Fruit fly (Drosophila melanogaster): ENCODE data around the gene corolla.

The corolla gene

DNA sequence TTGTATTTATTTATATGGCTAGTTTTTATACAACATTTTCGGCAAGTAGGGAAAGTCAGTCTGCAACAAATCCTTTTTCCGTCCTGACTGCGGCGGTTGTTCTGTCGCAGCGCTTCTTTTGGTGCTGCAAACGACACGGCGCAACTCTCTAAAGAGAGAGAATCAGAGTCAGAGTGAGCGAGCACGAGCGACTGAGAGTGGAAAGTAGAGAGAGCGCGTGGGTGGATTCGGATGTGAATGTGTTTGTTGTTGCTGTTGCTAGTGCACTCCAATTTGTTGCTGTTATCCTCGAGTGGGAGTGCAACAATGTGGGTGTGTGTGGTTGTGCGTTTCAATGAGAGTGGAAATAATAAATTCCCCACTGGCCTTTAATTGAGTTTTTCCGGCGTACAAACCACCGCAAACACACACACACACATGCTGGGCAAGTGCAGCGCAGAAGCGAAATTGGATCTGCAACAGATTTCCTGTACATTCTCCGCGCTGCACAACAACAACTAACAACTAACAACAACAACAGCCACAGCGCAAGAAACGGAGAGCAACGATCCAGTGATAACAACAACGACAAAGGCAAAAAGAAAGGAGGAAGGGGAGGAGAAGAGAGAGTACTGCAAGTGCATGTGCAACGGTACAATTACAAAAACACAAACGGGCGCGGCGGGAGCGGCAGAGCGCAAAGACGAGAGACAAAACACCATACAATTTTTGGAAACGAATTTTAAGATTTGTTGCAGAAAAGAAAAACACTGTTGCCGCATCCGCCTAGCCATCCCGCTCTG is 19.6 kb upstream of the corolla start:
- TF ChIP-seq CG13204 (GFP tag; optimal IDR thresholded peaks at IDR 0.05) (peak; percentile 35), CG32121 (GFP tag; IDR thresholded peaks at IDR 0.05) (no peak), Pif1A (GFP tag; optimal IDR thresholded peaks at IDR 0.05) (no peak), EcR (GFP tag; optimal IDR thresholded peaks at IDR 0.05) (peak; percentile 46)

DNA sequence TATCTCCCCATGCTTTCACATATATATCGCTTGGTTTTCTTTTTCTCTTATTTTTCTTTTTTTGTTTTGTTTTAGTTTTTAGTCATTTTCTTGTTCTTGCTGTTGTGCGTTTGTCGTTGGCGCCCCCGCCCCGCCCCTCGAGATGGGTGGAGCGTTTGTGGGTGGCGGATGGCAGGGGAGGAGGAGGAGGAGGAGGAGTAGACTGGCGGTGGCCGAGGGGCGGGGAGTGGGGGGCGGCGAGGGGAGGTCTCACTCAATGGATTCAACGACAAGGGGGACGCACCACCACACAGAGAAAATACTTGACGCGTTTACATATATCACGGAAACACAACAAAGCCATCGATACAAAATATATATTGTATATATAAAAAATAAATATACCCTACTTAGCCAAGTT is 9.0 kb upstream of the corolla start:
- TF ChIP-seq CG17806 (tag; optimal IDR thresholded peaks at IDR 0.05) (no peak), CG10348 (GFP tag; IDR thresholded peaks at IDR 0.05) (no peak), CG32121 (GFP tag; IDR thresholded peaks at IDR 0.05) (0 out of 2 replicates have a peak, but pooled peaks have one; percentile 11), CG34367 (tag; optimal IDR thresholded peaks at IDR 0.05) (no peak), Ets98B (GFP tag; IDR thresholded peaks at IDR 0.05) (no peak), Pif1A (GFP tag; optimal IDR thresholded peaks at IDR 0.05) (no peak), Snoo (tag; optimal IDR thresholded peaks at IDR 0.05) (no peak), rn (GFP tag; IDR thresholded peaks at IDR 0.05) (no peak), CG9948 (tag; optimal IDR thresholded peaks at IDR 0.05) (no peak), CG14655 (GFP tag; optimal IDR thresholded peaks at IDR 0.05) (no peak), CG4496 (GFP tag; IDR thresholded peaks at IDR 0.05) (0 out of 3 replicates have a peak, but pooled peaks have one; percentile 34), Pif1B (GFP tag; optimal IDR thresholded peaks at IDR 0.05) (no peak), fd96Ca (GFP tag; IDR thresholded peaks at IDR 0.05) (no peak), gl (tag; optimal IDR thresholded peaks at IDR 0.05) (no peak), CG8159 (tag; optimal IDR thresholded peaks at IDR 0.05) (no peak), CG15710 (tag; optimal IDR thresholded peaks at IDR 0.05) (no peak), D1 (tag; optimal IDR thresholded peaks at IDR 0.05) (no peak)

DNA sequence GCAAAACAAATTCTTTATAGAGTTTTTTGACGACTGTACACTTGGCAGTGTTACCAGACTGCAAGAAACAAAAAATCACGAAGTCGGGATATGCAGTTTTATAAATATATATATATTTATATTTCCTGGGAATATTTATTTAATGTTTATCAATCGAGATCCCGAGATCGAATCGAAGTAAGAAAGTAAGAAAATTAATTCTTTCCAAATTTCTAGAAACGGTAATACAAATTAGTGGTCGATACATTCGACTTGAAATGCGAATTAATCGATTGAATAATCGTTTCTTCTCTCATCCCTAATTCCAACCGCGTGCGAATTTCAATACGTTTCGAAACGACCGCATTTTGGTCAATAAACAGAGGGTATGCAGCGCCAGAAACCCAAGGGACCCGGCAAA is 4.2 kb upstream of the corolla start, which contains the start of the genes CG8289 and CG5800:
Gene CG8289, minus strand, starts transcription at position 44 of the 400 bp plus-strand sequence.
Gene CG5800, plus strand, starts transcription at position 281 of the 400 bp plus-strand sequence.
- no peak for TF ChIP-seq CG14655 (GFP tag; optimal IDR thresholded peaks at IDR 0.05)

DNA sequence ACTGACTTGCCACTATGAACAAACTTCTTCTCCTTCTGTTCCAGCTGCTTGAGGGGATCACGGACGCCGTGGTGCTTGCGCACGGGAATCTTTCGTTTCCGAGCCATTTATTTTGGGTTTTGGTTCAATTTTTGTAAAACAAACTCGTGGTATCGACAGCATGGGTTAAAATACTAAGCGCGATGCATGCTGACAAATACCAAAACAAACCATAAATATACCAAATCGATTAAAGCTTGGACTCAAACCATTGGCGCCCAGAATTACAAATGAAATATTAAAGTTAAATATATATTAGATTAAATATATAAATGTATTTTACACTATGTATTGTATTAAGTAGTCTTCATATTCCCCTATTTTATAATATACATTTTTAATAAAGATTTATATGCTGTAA is 2.5 kb downstream of the corolla start, which contains the start of gene CG8326:
Gene CG8326, minus strand, starts transcription at position 176 of the 400 bp plus-strand sequence.
- TF ChIP-seq CG13204 (GFP tag; optimal IDR thresholded peaks at IDR 0.05) (no peak), Ets98B (GFP tag; IDR thresholded peaks at IDR 0.05) (no peak), CG15710 (tag; optimal IDR thresholded peaks at IDR 0.05) (no peak), D1 (tag; optimal IDR thresholded peaks at IDR 0.05) (no peak), CG9948 (tag; optimal IDR thresholded peaks at IDR 0.05) (no peak), Snoo (tag; optimal IDR thresholded peaks at IDR 0.05) (no peak), CG8159 (tag; optimal IDR thresholded peaks at IDR 0.05) (no peak), CG10348 (GFP tag; IDR thresholded peaks at IDR 0.05) (no peak), fd96Ca (GFP tag; IDR thresholded peaks at IDR 0.05) (no peak), CG17806 (tag; optimal IDR thresholded peaks at IDR 0.05) (no peak)

DNA sequence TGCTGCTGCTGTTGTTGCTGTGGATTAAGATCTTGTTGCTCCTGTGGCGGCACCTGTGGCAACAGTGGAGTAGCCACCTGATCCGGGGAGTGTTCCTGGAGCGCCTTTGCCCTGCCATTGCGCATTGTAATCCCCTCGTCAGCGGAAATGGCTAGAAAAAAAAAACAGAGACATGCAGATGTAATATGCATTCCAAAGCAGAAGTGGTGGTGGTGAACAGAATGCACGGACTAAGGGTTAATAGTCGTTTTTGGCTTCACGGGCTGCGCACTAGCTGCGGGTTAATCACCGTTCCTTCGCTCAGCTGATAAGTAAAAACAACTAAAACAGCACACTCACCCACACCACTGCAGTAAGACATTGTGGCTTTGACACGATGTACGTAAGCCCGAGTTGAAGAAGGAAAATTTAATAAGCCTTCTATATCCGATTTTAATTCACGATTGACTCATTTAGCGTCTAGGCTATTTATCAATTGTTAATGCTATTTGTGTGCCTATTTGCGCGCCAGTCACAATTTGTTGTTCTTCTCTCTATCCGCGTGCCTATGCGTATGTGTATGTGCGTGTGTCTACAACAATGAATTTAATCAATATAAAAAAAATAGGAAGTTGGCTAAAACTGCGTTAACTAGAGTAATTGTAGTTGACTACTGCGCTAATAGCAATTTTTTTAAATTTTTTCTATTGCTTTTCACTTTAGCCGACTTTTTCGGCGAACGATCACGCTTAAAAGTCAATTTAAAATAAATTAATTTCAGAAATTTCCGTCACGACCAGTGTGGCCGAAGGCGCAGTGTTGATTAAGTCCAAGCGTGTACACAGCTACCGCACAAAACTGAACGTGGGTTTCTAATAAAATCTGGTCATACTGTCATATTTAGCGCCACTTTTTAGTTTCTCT is 4.5 kb downstream of the corolla start, which contains the start of gene stas:
Gene stas, minus strand, starts transcription at position 806 of the 903 bp plus-strand sequence.
- TF ChIP-seq EcR (GFP tag; optimal IDR thresholded peaks at IDR 0.05) (peak; percentile 71), CG8301 (tag; optimal IDR thresholded peaks at IDR 0.05) (no peak), CG4496 (GFP tag; IDR thresholded peaks at IDR 0.05) (no peak), rn (GFP tag; IDR thresholded peaks at IDR 0.05) (no peak), CG34367 (tag; optimal IDR thresholded peaks at IDR 0.05) (no peak), CG32121 (GFP tag; IDR thresholded peaks at IDR 0.05) (no peak), D1 (tag; optimal IDR thresholded peaks at IDR 0.05) (peak; percentile 18), CG12605 (GFP tag; IDR thresholded peaks at IDR 0.05) (no peak), CG15710 (tag; optimal IDR thresholded peaks at IDR 0.05) (no peak)

DNA sequence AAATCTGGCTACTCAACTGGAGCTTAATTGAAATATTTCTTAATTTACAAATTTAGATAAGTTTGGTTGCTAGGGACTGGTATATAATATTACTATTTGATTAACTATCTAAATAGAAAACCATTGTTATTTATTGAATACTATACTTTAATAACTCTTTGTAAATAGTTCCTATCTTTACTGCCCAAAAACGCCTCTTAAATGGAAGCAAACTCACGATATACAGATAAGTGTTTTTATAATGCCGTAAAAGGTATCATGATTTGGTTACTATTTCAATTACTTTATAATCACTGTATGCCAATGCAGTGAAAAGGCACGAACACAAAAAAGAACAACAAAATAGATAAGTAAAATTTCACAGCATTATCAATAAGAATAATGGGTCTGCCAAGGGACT is 6.0 kb downstream of the corolla start:
- TF ChIP-seq Snoo (tag; optimal IDR thresholded peaks at IDR 0.05) = no peak
- TF ChIP-seq gl (tag; optimal IDR thresholded peaks at IDR 0.05) = no peak
- TF ChIP-seq CG15710 (tag; optimal IDR thresholded peaks at IDR 0.05) = no peak
- no peak for TF ChIP-seq EcR (GFP tag; optimal IDR thresholded peaks at IDR 0.05)
- TF ChIP-seq Ets98B (GFP tag; IDR thresholded peaks at IDR 0.05) = no peak
- TF ChIP-seq fd96Ca (GFP tag; IDR thresholded peaks at IDR 0.05) = no peak
- TF ChIP-seq CG12605 (GFP tag; IDR thresholded peaks at IDR 0.05) = no peak
- TF ChIP-seq CG8159 (tag; optimal IDR thresholded peaks at IDR 0.05) = no peak
- no peak for TF ChIP-seq CG8301 (tag; optimal IDR thresholded peaks at IDR 0.05)
- no peak for TF ChIP-seq Pif1A (GFP tag; optimal IDR thresholded peaks at IDR 0.05)
- TF ChIP-seq D1 (tag; optimal IDR thresholded peaks at IDR 0.05) = no peak
- TF ChIP-seq CG10348 (GFP tag; IDR thresholded peaks at IDR 0.05) = no peak
- TF ChIP-seq CG32121 (GFP tag; IDR thresholded peaks at IDR 0.05) = no peak
- TF ChIP-seq Pif1B (GFP tag; optimal IDR thresholded peaks at IDR 0.05) = no peak
- no peak for TF ChIP-seq CG17806 (tag; optimal IDR thresholded peaks at IDR 0.05)
- no peak for TF ChIP-seq CG4496 (GFP tag; IDR thresholded peaks at IDR 0.05)
- TF ChIP-seq CG34367 (tag; optimal IDR thresholded peaks at IDR 0.05) = no peak
- no peak for TF ChIP-seq CG9948 (tag; optimal IDR thresholded peaks at IDR 0.05)
- TF ChIP-seq CG13204 (GFP tag; optimal IDR thresholded peaks at IDR 0.05) = no peak

All from whole organism, pupa.